Fruit fly (Drosophila melanogaster) whole organism, embryonic: ENCODE results near the gene CG33267.

ENCODE experiments used
- CG10462 ChIP-seq: fragments of 200-800 bp; sonication (Bioruptor generic); optimal IDR thresholded peaks from 2 replicates; lab custom pipeline; 2016; ENCODE audit warnings: missing biosample characterization, missing genetic modification characterization
- CG11247 ChIP-seq: fragments of 200-800 bp; sonication (Bioruptor generic); IDR thresholded peaks from 2 replicates; pipeline ENCODE4 v1.3.6; 2022; ENCODE audit warnings: missing biosample characterization, missing genetic modification characterization
- CG13424 ChIP-seq: fragments of 200-800 bp; sonication (Bioruptor generic); optimal IDR thresholded peaks from 2 replicates; lab custom pipeline; 2019; ENCODE audit warnings: missing biosample characterization, mild to moderate bottlenecking, missing genetic modification characterization, moderate library complexity
- CG14667 ChIP-seq: fragments of 200-800 bp; sonication (Bioruptor generic); IDR thresholded peaks from 2 replicates; pipeline ENCODE4 v1.3.6; 2022; ENCODE audit warnings: missing biosample characterization, missing genetic modification characterization
- CG3995 ChIP-seq: fragments of 200-800 bp; sonication (Bioruptor generic); optimal IDR thresholded peaks from 3 replicates; lab custom pipeline; 2016; ENCODE audit warnings: missing biosample characterization, missing genetic modification characterization
- CG6654 ChIP-seq: fragments of 200-800 bp; sonication (Bioruptor generic); optimal IDR thresholded peaks from 2 replicates; lab custom pipeline; 2017; ENCODE audit warnings: missing biosample characterization, mild to moderate bottlenecking, missing genetic modification characterization
- CrebB ChIP-seq: fragments of 200-800 bp; sonication (Bioruptor generic); optimal IDR thresholded peaks from 3 replicates; lab custom pipeline; 2018; ENCODE audit warnings: missing biosample characterization, mild to moderate bottlenecking, missing genetic modification characterization
- MESR4 ChIP-seq: fragments of 200-800 bp; sonication (Bioruptor generic); optimal IDR thresholded peaks from 2 replicates; lab custom pipeline; 2018; ENCODE audit warnings: missing biosample characterization, mild to moderate bottlenecking, missing genetic modification characterization, moderate library complexity
- Nf-YB ChIP-seq: fragments of 200-800 bp; sonication (Bioruptor generic); optimal IDR thresholded peaks from 3 replicates; lab custom pipeline; 2019; ENCODE audit warnings: missing biosample characterization, mild to moderate bottlenecking, missing genetic modification characterization, moderate library complexity
- Tbp ChIP-seq: fragments of >200 bp; optimal IDR thresholded peaks from 2 replicates; lab custom pipeline; 2018; ENCODE audit warnings: missing biosample characterization, missing genetic modification characterization
- gro ChIP-seq: fragments of 200-800 bp; sonication (Bioruptor generic); optimal IDR thresholded peaks from 2 replicates; lab custom pipeline; 2016; ENCODE audit warnings: missing biosample characterization, missing genetic modification characterization

DNA sequence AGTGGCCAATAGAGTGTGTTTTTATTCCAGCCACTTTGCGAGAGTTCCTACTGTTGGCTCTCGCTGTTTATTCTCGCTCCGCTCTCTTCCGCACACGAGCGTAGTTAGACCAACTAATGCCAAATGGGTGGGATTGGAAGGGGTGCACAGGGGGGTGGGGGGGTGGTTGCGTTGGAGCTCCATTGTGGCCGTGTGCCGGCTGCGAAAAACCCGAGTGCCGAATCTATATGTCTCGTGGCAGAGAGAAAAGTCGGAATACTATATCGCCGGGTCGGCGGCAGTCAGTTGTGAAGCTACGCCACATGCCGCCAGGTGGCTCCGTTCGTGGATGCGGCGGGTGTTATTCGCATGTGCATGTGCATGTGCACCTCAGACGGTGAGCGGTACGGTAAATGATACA is 36.9 kb downstream of the CG33267 start:
- no peak for TF ChIP-seq gro (GFP tag; lab: Kevin White, UChicago)
- no peak for TF ChIP-seq CG14667
- no peak for TF ChIP-seq Tbp
- no peak for TF ChIP-seq Nf-YB (GFP tag; lab: Kevin White, UChicago)
- TF ChIP-seq CrebB, result no peak
- no peak for TF ChIP-seq CG10462 (GFP tag; lab: Kevin White, UChicago)
- no peak for TF ChIP-seq CG3995 (GFP tag; lab: Kevin White, UChicago)
- no peak for TF ChIP-seq MESR4 (GFP tag; lab: Kevin White, UChicago)
- TF ChIP-seq CG6654, result no peak
- no peak for TF ChIP-seq CG11247 (GFP tag; lab: Robert Waterston, UW)
- no peak for TF ChIP-seq CG13424 (tag; lab: Kevin White, UChicago)
